Worm (Caenorhabditis elegans): ENCODE results near the gene F32H5.1.

ce11 chrV:13327463-13327862, 30.4 kb downstream of the F32H5.1 start, which contains the start of gene str-37:
- TF ChIP-seq mes-4 (tag; optimal IDR thresholded peaks at IDR 0.05), result no peak
- TF ChIP-seq hmg-1.2 (GFP tag; IDR thresholded peaks at IDR 0.05), result no peak
- no peak for TF ChIP-seq K11D2.4 (GFP tag; IDR thresholded peaks at IDR 0.05)
- TF ChIP-seq B0336.3 (GFP tag; IDR thresholded peaks at IDR 0.05), result no peak
- TF ChIP-seq sea-2 (GFP tag; IDR thresholded peaks at IDR 0.05), result no peak
- no peak for TF ChIP-seq ztf-22 (GFP tag; optimal IDR thresholded peaks at IDR 0.05)
